Worm (Caenorhabditis elegans) whole organism, L4 larva: ENCODE data around the gene ZK892.4.

Experiments used
- R02D3.7 ChIP-seq: fragments of 150-350 bp; sonication (generic microtip); optimal IDR thresholded peaks from 3 replicates; lab custom pipeline; 2014; ENCODE audit warnings: missing biosample characterization, missing genetic modification characterization
- Y48G9A.11 ChIP-seq: fragments of 200-800 bp; sonication (Bioruptor generic); IDR thresholded peaks from 2 replicates; pipeline ENCODE4 v1.3.6; 2022; ENCODE audit warnings: missing genetic modification reagents, missing genetic modification characterization, missing compliant biosample characterization
- Y5F2A.4 ChIP-seq: fragments of 200-800 bp; sonication (Bioruptor generic); optimal IDR thresholded peaks from 2 replicates; lab custom pipeline; 2018; ENCODE audit warnings: mild to moderate bottlenecking, missing genetic modification characterization, missing compliant biosample characterization
- aha-1 ChIP-seq: fragments of 150-350 bp; peaks from one replicate; lab custom pipeline; 2014; ENCODE audit warnings: missing biosample characterization, missing genetic modification characterization
- aly-2 ChIP-seq: sonication (generic microtip); optimal IDR thresholded peaks from 2 replicates; lab custom pipeline; 2018; ENCODE audit warnings: missing biosample characterization, missing genetic modification characterization
- arid-1 ChIP-seq: fragments of 200-800 bp; sonication (Bioruptor generic); conservative IDR thresholded peaks from 2 replicates; pipeline ENCODE4 v1.3.6; 2022; ENCODE audit warnings: missing genetic modification reagents, missing genetic modification characterization, missing compliant biosample characterization
- ceh-28 ChIP-seq: fragments of 150-350 bp; optimal IDR thresholded peaks from 2 replicates; lab custom pipeline; 2014; ENCODE audit warnings: missing biosample characterization, missing genetic modification reagents, missing genetic modification characterization
- ceh-32 ChIP-seq: sonication (generic microtip); optimal IDR thresholded peaks from 2 replicates; lab custom pipeline; 2016; ENCODE audit warnings: mild to moderate bottlenecking, missing genetic modification characterization, missing compliant biosample characterization; ENCODE audit not compliant: poor library complexity
- ceh-44 ChIP-seq: fragments of 200-800 bp; sonication (Bioruptor generic); IDR thresholded peaks from 2 replicates; pipeline ENCODE4 v1.3.6; 2022; ENCODE audit warnings: missing genetic modification reagents, missing genetic modification characterization, missing compliant biosample characterization
- ces-1 ChIP-seq: fragments of 150-350 bp; sonication (generic microtip); optimal IDR thresholded peaks from 4 replicates; lab custom pipeline; 2014; ENCODE audit warnings: missing biosample characterization, missing genetic modification reagents, missing genetic modification characterization
- ctbp-1 ChIP-seq: fragments of 200-800 bp; sonication (Bioruptor generic); IDR thresholded peaks from 2 replicates; pipeline ENCODE4 v1.3.6; 2022; ENCODE audit warnings: missing genetic modification reagents, missing genetic modification characterization, missing compliant biosample characterization
- daf-19 ChIP-seq: fragments of 200-800 bp; sonication (Bioruptor generic); conservative IDR thresholded peaks from 2 replicates; pipeline ENCODE4 v1.3.6; 2022; ENCODE audit warnings: missing genetic modification characterization, missing compliant biosample characterization
- dmd-6 ChIP-seq: fragments of 200-800 bp; sonication (Bioruptor generic); IDR thresholded peaks from 2 replicates; pipeline ENCODE4 v1.3.6; 2022; ENCODE audit warnings: missing genetic modification reagents, missing genetic modification characterization, missing compliant biosample characterization
- dmd-9 ChIP-seq: fragments of 200-800 bp; sonication (Bioruptor generic); IDR thresholded peaks from 2 replicates; pipeline ENCODE4 v1.3.6; 2022; ENCODE audit warnings: missing genetic modification reagents, missing genetic modification characterization, missing compliant biosample characterization
- dpl-1 ChIP-seq: fragments of 150-350 bp; optimal IDR thresholded peaks from 2 replicates; lab custom pipeline; 2014; ENCODE audit warnings: missing biosample characterization, missing genetic modification reagents, missing genetic modification characterization
- duxl-1 ChIP-seq: sonication (generic microtip); optimal IDR thresholded peaks from 2 replicates; lab custom pipeline; 2016; ENCODE audit warnings: mild to moderate bottlenecking, missing genetic modification characterization, moderate library complexity, missing compliant biosample characterization; ENCODE audit not compliant: poor library complexity
- dve-1 ChIP-seq: sonication (generic microtip); optimal IDR thresholded peaks from 2 replicates; lab custom pipeline; 2017; ENCODE audit warnings: antibody characterized with exemption, mild to moderate bottlenecking, missing genetic modification characterization, missing compliant biosample characterization; ENCODE audit not compliant: insufficient read depth
- fkh-10 ChIP-seq: fragments of 150-350 bp; optimal IDR thresholded peaks from 2 replicates; lab custom pipeline; 2014; ENCODE audit warnings: missing biosample characterization, missing genetic modification reagents, missing genetic modification characterization
- hif-1 ChIP-seq, 2 experiments: sonication (generic microtip); optimal IDR thresholded peaks; 2 replicates each; lab custom pipeline; 2016 to 2017; ENCODE audit warnings: missing compliant biosample characterization in 2 of 2, missing genetic modification characterization in 2 of 2, missing genetic modification reagents in 2 of 2, missing genotype in 2 of 2, mild to moderate bottlenecking in 1 of 2
- hlh-11 ChIP-seq: fragments of 200-800 bp; sonication (Bioruptor generic); optimal IDR thresholded peaks from 2 replicates; lab custom pipeline; 2018; ENCODE audit warnings: mild to moderate bottlenecking, missing genetic modification characterization, missing compliant biosample characterization
- hmg-1.1 ChIP-seq: fragments of 200-800 bp; sonication (Bioruptor generic); IDR thresholded peaks from 2 replicates; pipeline ENCODE4 v1.3.6; 2022; ENCODE audit warnings: missing genetic modification reagents, missing genetic modification characterization, missing compliant biosample characterization
- lin-1 ChIP-seq: fragments of 200-800 bp; sonication (Bioruptor generic); IDR thresholded peaks from 2 replicates; pipeline ENCODE4 v1.3.6; 2022; ENCODE audit warnings: missing genetic modification reagents, missing genetic modification characterization, missing compliant biosample characterization
- lin-13 ChIP-seq: fragments of 150-350 bp; optimal IDR thresholded peaks from 2 replicates; lab custom pipeline; 2014; ENCODE audit warnings: missing biosample characterization, missing genetic modification reagents, missing genetic modification characterization
- lin-38 ChIP-seq: fragments of 200-800 bp; sonication (Bioruptor generic); IDR thresholded peaks from 2 replicates; pipeline ENCODE4 v1.3.6; 2022; ENCODE audit warnings: missing genetic modification reagents, missing genetic modification characterization, missing compliant biosample characterization
- lir-3 ChIP-seq: sonication (generic microtip); optimal IDR thresholded peaks from 2 replicates; lab custom pipeline; 2016; ENCODE audit warnings: mild to moderate bottlenecking, missing genetic modification characterization, missing compliant biosample characterization
- lsy-2 ChIP-seq, 2 experiments: fragments of 150-350 bp in 1 of 2; sonication (generic microtip) in 1 of 2; optimal IDR thresholded peaks; 2 replicates each; lab custom pipeline; 2014 to 2017; ENCODE audit warnings: missing biosample characterization in 2 of 2, missing genetic modification characterization in 2 of 2
- mes-2 ChIP-seq: sonication (generic microtip); optimal IDR thresholded peaks from 2 replicates; lab custom pipeline; 2016; ENCODE audit warnings: missing genotype, mild to moderate bottlenecking, missing genetic modification characterization, missing compliant biosample characterization; ENCODE audit not compliant: poor library complexity, severe bottlenecking
- mxl-2 ChIP-seq: fragments of 200-800 bp; sonication (Bioruptor generic); conservative IDR thresholded peaks from 2 replicates; pipeline ENCODE4 v1.3.6; 2022; ENCODE audit warnings: missing genetic modification reagents, missing genetic modification characterization, missing compliant biosample characterization
- nhr-102 ChIP-seq: sonication (generic microtip); optimal IDR thresholded peaks from 2 replicates; lab custom pipeline; 2016; ENCODE audit warnings: mild to moderate bottlenecking, missing genetic modification characterization, moderate library complexity, missing compliant biosample characterization
- nhr-111 ChIP-seq: fragments of 200-800 bp; sonication (Bioruptor generic); optimal IDR thresholded peaks from 2 replicates; lab custom pipeline; 2018; ENCODE audit warnings: mild to moderate bottlenecking, missing genetic modification characterization, missing compliant biosample characterization
- nhr-237 ChIP-seq: sonication (generic microtip); optimal IDR thresholded peaks from 2 replicates; lab custom pipeline; 2017; ENCODE audit warnings: missing biosample characterization, missing genetic modification characterization
- nhr-28 ChIP-seq: fragments of 150-350 bp; optimal IDR thresholded peaks from 2 replicates; lab custom pipeline; 2014; ENCODE audit warnings: missing biosample characterization, missing genetic modification characterization
- nhr-41 ChIP-seq: fragments of 200-800 bp; sonication (Bioruptor generic); IDR thresholded peaks from 2 replicates; pipeline ENCODE4 v1.3.6; 2022; ENCODE audit warnings: missing genetic modification reagents, missing genetic modification characterization, missing compliant biosample characterization
- nhr-6 ChIP-seq: fragments of 150-350 bp; optimal IDR thresholded peaks from 2 replicates; lab custom pipeline; 2014; ENCODE audit warnings: missing biosample characterization, missing genetic modification characterization
- snpc-1.2 ChIP-seq: fragments of 200-800 bp; sonication (Bioruptor generic); IDR thresholded peaks from 2 replicates; pipeline ENCODE4 v1.3.6; 2022; ENCODE audit warnings: missing genetic modification reagents, missing genetic modification characterization, missing compliant biosample characterization
- spr-1 ChIP-seq: sonication (generic microtip); optimal IDR thresholded peaks from 2 replicates; lab custom pipeline; 2016; ENCODE audit warnings: mild to moderate bottlenecking, missing genetic modification characterization, missing compliant biosample characterization
- unc-62 ChIP-seq, 3 experiments: fragments of 150-350 bp in 1 of 3; sonication (generic microtip); optimal IDR thresholded peaks in 2 of 3; peaks in 1 of 3; 1 replicate in 1 of 3; 2 replicates in 2 of 3; lab custom pipeline; 2014 to 2017; ENCODE audit warnings: missing biosample characterization in 3 of 3, missing genetic modification characterization in 3 of 3, missing genetic modification reagents in 3 of 3, missing genotype in 1 of 3
- vab-7 ChIP-seq: fragments of 200-800 bp; sonication (Bioruptor generic); IDR thresholded peaks from 2 replicates; pipeline ENCODE4 v1.3.6; 2022; ENCODE audit warnings: missing genetic modification reagents, missing genetic modification characterization, missing compliant biosample characterization
- zag-1 ChIP-seq: fragments of 150-350 bp; optimal IDR thresholded peaks from 2 replicates; lab custom pipeline; 2014; ENCODE audit warnings: missing biosample characterization, missing genetic modification characterization
- zip-11 ChIP-seq: fragments of 200-800 bp; sonication (Bioruptor generic); IDR thresholded peaks from 2 replicates; pipeline ENCODE4 v1.3.6; 2022; ENCODE audit warnings: missing genetic modification characterization, missing compliant biosample characterization
- ztf-11 ChIP-seq: fragments of 150-350 bp; optimal IDR thresholded peaks from 2 replicates; lab custom pipeline; 2014; ENCODE audit warnings: missing biosample characterization, missing genetic modification characterization
- ztf-7 ChIP-seq: fragments of 150-350 bp; optimal IDR thresholded peaks from 2 replicates; lab custom pipeline; 2014; ENCODE audit warnings: missing biosample characterization, missing genetic modification characterization

Gene ZK892.4

DNA sequence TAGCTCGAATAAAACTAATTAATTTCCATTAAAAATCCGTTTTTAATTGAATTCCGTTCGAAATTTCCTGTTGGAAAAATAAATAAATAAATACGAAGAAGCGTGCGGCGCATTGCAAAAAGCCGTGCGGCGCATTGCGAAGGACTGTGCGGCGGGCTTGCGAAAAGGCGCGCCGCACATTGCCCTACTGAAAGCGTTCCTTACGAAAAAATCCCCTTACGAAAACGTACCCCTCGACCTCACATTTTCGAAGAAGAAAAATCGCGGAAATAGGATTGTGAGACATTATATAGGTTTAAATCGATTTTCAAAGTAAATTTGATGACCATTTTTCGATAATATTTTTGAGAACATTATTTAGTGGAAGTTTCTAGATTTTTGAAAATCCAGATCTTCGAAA lies 28.4 kb downstream of the ZK892.4 start (continued):
- TF ChIP-seq ctbp-1, result peak; percentile 76; the same call in 1 of the 2 replicates
- peak; percentile 86 for TF ChIP-seq vab-7 (GFP tag; lab: Robert Waterston, UW)
- peak; percentile 56 for TF ChIP-seq dmd-6 (GFP tag; lab: Robert Waterston, UW)
- TF ChIP-seq dmd-9 (GFP tag; lab: Robert Waterston, UW), result 0 out of 2 replicates have a peak, but pooled peaks have one; percentile 66
- peak; percentile 63 for TF ChIP-seq Y48G9A.11 (GFP tag; lab: Robert Waterston, UW)
- TF ChIP-seq lin-38 (GFP tag; lab: Robert Waterston, UW), result peak; percentile 91
- 0 out of 2 replicates have a peak, but pooled peaks have one; percentile 25 for TF ChIP-seq lin-1 (GFP tag; lab: Robert Waterston, UW)
- peak; percentile 49 for TF ChIP-seq mes-2 (tag; lab: Kevin White, UChicago)
- 0 out of 2 replicates have a peak, but pooled peaks have one; percentile 36 for TF ChIP-seq nhr-41 (GFP tag; lab: Robert Waterston, UW)
- TF ChIP-seq, all 104 proteins: peak for 23; not testable (repeated sequence) for 81

DNA sequence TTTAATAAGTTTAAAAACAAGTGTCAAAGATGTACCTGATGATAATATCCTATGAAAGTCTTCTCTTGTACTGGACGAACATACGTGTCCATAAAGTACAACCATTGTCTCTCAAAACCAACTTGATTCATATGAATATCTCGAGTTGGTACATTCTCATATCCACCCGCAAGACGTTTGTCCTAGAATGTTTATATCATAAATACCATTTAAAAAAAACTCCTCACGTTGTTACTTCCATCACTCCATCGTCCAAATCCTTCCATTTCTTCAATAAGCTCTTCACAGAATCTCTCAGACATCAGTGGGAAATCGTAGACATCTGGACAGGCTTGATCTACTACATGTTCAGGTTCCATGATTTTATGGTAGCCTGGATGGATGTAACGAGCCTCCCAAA lies 29.1 kb downstream of the ZK892.4 start:
- TF ChIP-seq ztf-11 (tag; lab: Kevin White, UChicago), result no peak
- no peak for TF ChIP-seq Y48G9A.11 (GFP tag; lab: Robert Waterston, UW)
- TF ChIP-seq arid-1 (GFP tag; lab: Robert Waterston, UW), result no peak
- TF ChIP-seq nhr-102 (tag; lab: Kevin White, UChicago), result no peak
- no peak for TF ChIP-seq nhr-237 (tag; lab: Kevin White, UChicago)
- peak in 1 of 2 experiments; percentile 93 for TF ChIP-seq unc-62 (GFP tag; optimal IDR thresholded peaks at IDR 0.05 in 1 of 2; lab: Kevin White, UChicago)
- TF ChIP-seq unc-62 (tag; optimal IDR thresholded peaks at IDR 0.05; lab: Kevin White, UChicago), result no peak
- no peak for TF ChIP-seq fkh-10
- no peak for TF ChIP-seq aly-2 (tag; lab: Kevin White, UChicago)

DNA sequence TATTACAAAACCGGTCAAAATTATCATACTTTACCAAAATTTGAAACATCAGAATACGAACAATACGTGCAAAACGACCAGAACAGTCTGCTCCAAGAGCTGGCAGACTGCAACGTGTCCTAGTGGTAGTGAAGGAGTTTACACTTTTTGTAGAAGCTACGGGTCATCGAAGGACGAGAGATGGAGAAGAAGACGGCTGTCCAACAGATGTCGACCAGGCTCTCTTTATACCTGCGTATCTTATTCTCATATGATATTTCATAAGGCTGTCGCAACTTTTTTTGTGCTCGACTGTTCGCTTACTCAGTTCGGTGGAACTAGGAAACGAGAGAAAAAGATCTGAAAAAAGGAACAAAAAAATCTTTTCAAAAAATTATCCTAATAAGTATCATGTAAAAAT lies 33.4 kb downstream of the ZK892.4 start, which contains the start of gene let-268:
Gene let-268 (minus strand): TSS at position 182 of the 400 bp plus-strand sequence.
- TF ChIP-seq lin-13 (GFP tag; lab: Kevin White, UChicago) (no peak), nhr-28 (tag; lab: Kevin White, UChicago) (no peak), nhr-41 (GFP tag; lab: Robert Waterston, UW) (no peak), nhr-6 (tag; lab: Kevin White, UChicago) (no peak), spr-1 (no peak), hif-1 (tag; optimal IDR thresholded peaks at IDR 0.05; lab: Kevin White, UChicago) (peak in 1 of 2 experiments; percentile 40), hlh-11 (peak; percentile 12), Y5F2A.4 (GFP tag; lab: Kevin White, UChicago) (no peak), aha-1 (tag; lab: Kevin White, UChicago) (peak; percentile 7), ceh-32 (no peak)

DNA sequence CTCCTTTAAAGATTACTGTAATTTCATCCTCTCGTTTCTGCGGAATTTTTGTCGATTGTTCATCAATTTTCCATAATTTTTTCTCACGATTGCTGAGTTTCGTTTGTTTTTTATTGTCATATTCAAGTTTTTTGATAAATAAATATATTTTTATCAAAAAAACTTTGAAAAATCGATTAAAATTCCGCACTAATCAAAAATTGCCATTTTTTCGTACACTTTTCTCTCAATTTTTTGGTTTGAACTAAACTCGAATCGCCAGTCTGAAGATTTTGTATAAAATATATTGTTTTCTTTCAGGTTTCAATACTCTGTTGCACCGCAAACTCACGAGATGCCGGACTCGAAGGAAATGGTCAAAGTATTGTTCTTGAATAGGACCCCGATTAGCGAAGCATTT lies 34.5 kb downstream of the ZK892.4 start, which contains the start of gene ogr-2:
Gene ogr-2 (plus strand): TSS at position 301 of the 400 bp plus-strand sequence.
- no peak for TF ChIP-seq ztf-7 (tag; lab: Kevin White, UChicago)

DNA sequence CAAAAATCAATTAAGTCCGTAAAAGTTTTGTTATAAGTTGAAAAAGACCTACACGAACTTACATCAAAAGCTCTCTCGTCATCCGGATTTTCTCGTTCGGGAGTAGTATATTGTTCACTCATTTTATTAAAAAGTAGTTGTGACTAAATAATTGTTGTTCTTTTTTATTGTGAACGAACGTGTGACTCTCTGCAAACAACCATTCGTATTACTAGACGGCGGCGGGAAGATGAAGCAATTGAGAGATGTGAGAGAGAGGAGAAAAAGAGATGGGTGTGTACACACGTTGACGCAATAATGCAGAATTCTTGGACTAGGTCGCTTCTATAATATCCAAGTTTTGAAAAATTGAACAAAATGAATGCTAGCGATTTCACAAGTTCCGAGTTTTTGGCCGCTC lies 38.6 kb downstream of the ZK892.4 start, which contains the start of the genes F52H3.11 and bath-38:
Gene F52H3.11 (minus strand): TSS at position 203 of the 400 bp plus-strand sequence.
Gene bath-38 (minus strand): TSS at position 310 of the 400 bp plus-strand sequence.
- TF ChIP-seq zip-11 (GFP tag; lab: Robert Waterston, UW), result no peak
- TF ChIP-seq duxl-1 (tag; lab: Kevin White, UChicago), result no peak
- TF ChIP-seq dpl-1 (GFP tag; lab: Kevin White, UChicago), result peak; percentile 54
- TF ChIP-seq ces-1 (GFP tag; lab: Kevin White, UChicago), result no peak
- TF ChIP-seq aly-2 (tag; lab: Kevin White, UChicago), result no peak
- TF ChIP-seq snpc-1.2 (GFP tag; lab: Robert Waterston, UW), result no peak
- no peak for TF ChIP-seq arid-1 (GFP tag; lab: Robert Waterston, UW)
- no peak for TF ChIP-seq ceh-44
- no peak for TF ChIP-seq mxl-2 (GFP tag; lab: Robert Waterston, UW)
- no peak for TF ChIP-seq R02D3.7
- TF ChIP-seq nhr-6 (tag; lab: Kevin White, UChicago), result peak; percentile 38
- peak; percentile 58 for TF ChIP-seq dve-1 (tag; lab: Kevin White, UChicago)
- TF ChIP-seq nhr-111 (GFP tag; lab: Kevin White, UChicago), result no peak
- TF ChIP-seq lir-3, result no peak
- TF ChIP-seq dmd-6 (GFP tag; lab: Robert Waterston, UW), result no peak
- 0 out of 2 replicates have a peak, but pooled peaks have one; percentile 20 for TF ChIP-seq hmg-1.1
- no peak for TF ChIP-seq ceh-28 (tag; lab: Kevin White, UChicago)
- TF ChIP-seq daf-19 (GFP tag; lab: Robert Waterston, UW), result no peak
- no peak for TF ChIP-seq zag-1 (tag; lab: Kevin White, UChicago)
- TF ChIP-seq lsy-2 (tag; optimal IDR thresholded peaks at IDR 0.05; lab: Kevin White, UChicago), result peak in 1 of 2 experiments; percentile 69
